Worm (Caenorhabditis elegans) whole organism, L4 larva: ENCODE results near the gene Y70C5A.3.
A peak's percentile ranks its signal among the peaks of the same experiment; 100 is the strongest.

Experiments
- F37D6.2 ChIP-seq: sonication (generic microtip); optimal IDR thresholded peaks from 2 replicates; lab custom pipeline; 2016; ENCODE audit warnings: mild to moderate bottlenecking, missing genetic modification characterization, missing compliant biosample characterization
- F44E2.7 ChIP-seq: fragments of 200-800 bp; sonication (Bioruptor generic); IDR thresholded peaks from 2 replicates; pipeline ENCODE4 v2.1.2; 2022; ENCODE audit warnings: missing genetic modification characterization, missing compliant biosample characterization
- T20F7.1 ChIP-seq: fragments of 200-800 bp; sonication (Bioruptor generic); optimal IDR thresholded peaks from 2 replicates; lab custom pipeline; 2018; ENCODE audit warnings: mild to moderate bottlenecking, missing genetic modification characterization, missing compliant biosample characterization
- T26A8.4 ChIP-seq: fragments of 200-800 bp; sonication (Bioruptor generic); IDR thresholded peaks from 2 replicates; pipeline ENCODE4 v1.3.6; 2022; ENCODE audit warnings: missing genetic modification characterization, missing compliant biosample characterization
- Y105C5A.15 ChIP-seq: fragments of 200-800 bp; sonication (Bioruptor generic); IDR thresholded peaks from 2 replicates; pipeline ENCODE4 v1.3.6; 2022; ENCODE audit warnings: missing genetic modification characterization, missing compliant biosample characterization
- ZK337.2 ChIP-seq: fragments of 200-800 bp; sonication (Bioruptor generic); IDR thresholded peaks from 2 replicates; pipeline ENCODE4 v1.3.6; 2022; ENCODE audit warnings: missing genetic modification reagents, missing genetic modification characterization, missing compliant biosample characterization
- aha-1 ChIP-seq: fragments of 150-350 bp; peaks from one replicate; lab custom pipeline; 2014; ENCODE audit warnings: missing biosample characterization, missing genetic modification characterization
- aly-2 ChIP-seq: sonication (generic microtip); optimal IDR thresholded peaks from 2 replicates; lab custom pipeline; 2018; ENCODE audit warnings: missing biosample characterization, missing genetic modification characterization
- ama-1 ChIP-seq: fragments of 150-350 bp; optimal IDR thresholded peaks from 2 replicates; lab custom pipeline; 2014; ENCODE audit warnings: inconsistent platforms, mixed read lengths
- arid-1 ChIP-seq: fragments of 200-800 bp; sonication (Bioruptor generic); conservative IDR thresholded peaks from 2 replicates; pipeline ENCODE4 v1.3.6; 2022; ENCODE audit warnings: missing genetic modification reagents, missing genetic modification characterization, missing compliant biosample characterization
- ceh-28 ChIP-seq: fragments of 150-350 bp; optimal IDR thresholded peaks from 2 replicates; lab custom pipeline; 2014; ENCODE audit warnings: missing biosample characterization, missing genetic modification reagents, missing genetic modification characterization
- ceh-32 ChIP-seq: sonication (generic microtip); optimal IDR thresholded peaks from 2 replicates; lab custom pipeline; 2016; ENCODE audit warnings: mild to moderate bottlenecking, missing genetic modification characterization, missing compliant biosample characterization; ENCODE audit not compliant: poor library complexity
- ceh-44 ChIP-seq: fragments of 200-800 bp; sonication (Bioruptor generic); IDR thresholded peaks from 2 replicates; pipeline ENCODE4 v1.3.6; 2022; ENCODE audit warnings: missing genetic modification reagents, missing genetic modification characterization, missing compliant biosample characterization
- ces-1 ChIP-seq: fragments of 150-350 bp; sonication (generic microtip); optimal IDR thresholded peaks from 4 replicates; lab custom pipeline; 2014; ENCODE audit warnings: missing biosample characterization, missing genetic modification reagents, missing genetic modification characterization
- daf-16 ChIP-seq, 3 experiments: sonication (generic microtip); optimal IDR thresholded peaks; 2 replicates each; lab custom pipeline; 2016 to 2017; ENCODE audit warnings: missing genetic modification characterization in 3 of 3, missing genetic modification reagents in 3 of 3, mild to moderate bottlenecking in 2 of 3, missing compliant biosample characterization in 2 of 3, missing biosample characterization in 1 of 3, moderate library complexity in 1 of 3
- daf-8 ChIP-seq: fragments of 200-800 bp; sonication (Bioruptor generic); IDR thresholded peaks from 2 replicates; pipeline ENCODE4 v1.3.6; 2022; ENCODE audit warnings: missing genetic modification characterization, missing compliant biosample characterization
- dmd-8 ChIP-seq: fragments of 200-800 bp; sonication (Bioruptor generic); IDR thresholded peaks from 2 replicates; pipeline ENCODE4 v1.3.6; 2022; ENCODE audit warnings: missing genetic modification characterization, missing compliant biosample characterization
- dve-1 ChIP-seq: sonication (generic microtip); optimal IDR thresholded peaks from 2 replicates; lab custom pipeline; 2017; ENCODE audit warnings: antibody characterized with exemption, mild to moderate bottlenecking, missing genetic modification characterization, missing compliant biosample characterization; ENCODE audit not compliant: insufficient read depth
- gei-8 ChIP-seq: fragments of 200-800 bp; sonication (Bioruptor generic); optimal IDR thresholded peaks from 2 replicates; lab custom pipeline; 2018; ENCODE audit warnings: mild to moderate bottlenecking, missing genetic modification characterization, missing compliant biosample characterization
- hif-1 ChIP-seq, 2 experiments: sonication (generic microtip); optimal IDR thresholded peaks; 2 replicates each; lab custom pipeline; 2016 to 2017; ENCODE audit warnings: missing compliant biosample characterization in 2 of 2, missing genetic modification characterization in 2 of 2, missing genetic modification reagents in 2 of 2, missing genotype in 2 of 2, mild to moderate bottlenecking in 1 of 2
- hlh-30 ChIP-seq: sonication (generic microtip); optimal IDR thresholded peaks from 2 replicates; lab custom pipeline; 2017; ENCODE audit warnings: antibody characterized with exemption, mild to moderate bottlenecking, missing genetic modification characterization, missing compliant biosample characterization; ENCODE audit not compliant: insufficient read depth
- lin-1 ChIP-seq: fragments of 200-800 bp; sonication (Bioruptor generic); IDR thresholded peaks from 2 replicates; pipeline ENCODE4 v1.3.6; 2022; ENCODE audit warnings: missing genetic modification reagents, missing genetic modification characterization, missing compliant biosample characterization
- lin-15B ChIP-seq: fragments of 150-350 bp; sonication (generic microtip); optimal IDR thresholded peaks from 3 replicates; lab custom pipeline; 2014; ENCODE audit warnings: missing biosample characterization, missing genetic modification characterization
- lin-38 ChIP-seq: fragments of 200-800 bp; sonication (Bioruptor generic); IDR thresholded peaks from 2 replicates; pipeline ENCODE4 v1.3.6; 2022; ENCODE audit warnings: missing genetic modification reagents, missing genetic modification characterization, missing compliant biosample characterization
- lir-3 ChIP-seq: sonication (generic microtip); optimal IDR thresholded peaks from 2 replicates; lab custom pipeline; 2016; ENCODE audit warnings: mild to moderate bottlenecking, missing genetic modification characterization, missing compliant biosample characterization
- mdt-29 ChIP-seq: fragments of 200-800 bp; sonication (Bioruptor generic); IDR thresholded peaks from 2 replicates; pipeline ENCODE4 v1.3.6; 2022; ENCODE audit warnings: missing genetic modification reagents, missing genetic modification characterization, missing compliant biosample characterization
- mep-1 ChIP-seq: fragments of 150-350 bp; sonication (generic microtip); optimal IDR thresholded peaks from 3 replicates; lab custom pipeline; 2014; ENCODE audit warnings: missing biosample characterization, missing genetic modification characterization
- mxl-2 ChIP-seq: fragments of 200-800 bp; sonication (Bioruptor generic); conservative IDR thresholded peaks from 2 replicates; pipeline ENCODE4 v1.3.6; 2022; ENCODE audit warnings: missing genetic modification reagents, missing genetic modification characterization, missing compliant biosample characterization
- nhr-102 ChIP-seq: sonication (generic microtip); optimal IDR thresholded peaks from 2 replicates; lab custom pipeline; 2016; ENCODE audit warnings: mild to moderate bottlenecking, missing genetic modification characterization, moderate library complexity, missing compliant biosample characterization
- nhr-237 ChIP-seq: sonication (generic microtip); optimal IDR thresholded peaks from 2 replicates; lab custom pipeline; 2017; ENCODE audit warnings: missing biosample characterization, missing genetic modification characterization
- nhr-28 ChIP-seq: fragments of 150-350 bp; optimal IDR thresholded peaks from 2 replicates; lab custom pipeline; 2014; ENCODE audit warnings: missing biosample characterization, missing genetic modification characterization
- nhr-77 ChIP-seq: fragments of 150-350 bp; optimal IDR thresholded peaks from 2 replicates; lab custom pipeline; 2014; ENCODE audit warnings: missing biosample characterization, missing genetic modification characterization
- pha-4 ChIP-seq, 2 experiments: fragments of 150-350 bp in 1 of 2; fragments of 200-800 bp in 1 of 2; sonication (Bioruptor generic) in 1 of 2; IDR thresholded peaks in 1 of 2; optimal IDR thresholded peaks in 1 of 2; 2 replicates each; pipeline versions ENCODE4 v1.3.6 to Lab custom; 2014 to 2022; ENCODE audit warnings: missing genetic modification characterization in 2 of 2, missing genetic modification reagents in 2 of 2, missing biosample characterization in 1 of 2, missing compliant biosample characterization in 1 of 2
- rbr-2 ChIP-seq: sonication (generic microtip); optimal IDR thresholded peaks from 2 replicates; lab custom pipeline; 2016; ENCODE audit warnings: missing genotype, missing genetic modification characterization, missing compliant biosample characterization
- sdz-12 ChIP-seq: fragments of 200-800 bp; sonication (Bioruptor generic); optimal IDR thresholded peaks from 2 replicates; lab custom pipeline; 2018; ENCODE audit warnings: mild to moderate bottlenecking, missing genetic modification characterization, missing compliant biosample characterization
- set-16 ChIP-seq: fragments of 200-800 bp; sonication (Bioruptor generic); IDR thresholded peaks from 2 replicates; pipeline ENCODE4 v1.3.6; 2022; ENCODE audit warnings: missing genetic modification reagents, missing genetic modification characterization, missing compliant biosample characterization
- skn-1 ChIP-seq: fragments of 150-350 bp; optimal IDR thresholded peaks from 2 replicates; lab custom pipeline; 2014; ENCODE audit warnings: missing biosample characterization, missing genetic modification characterization
- tra-1 ChIP-seq: fragments of 200-800 bp; sonication (Bioruptor generic); IDR thresholded peaks from 2 replicates; pipeline ENCODE4 v1.3.6; 2022; ENCODE audit warnings: missing genetic modification reagents, missing genetic modification characterization, missing compliant biosample characterization
- unc-39 ChIP-seq: sonication (generic microtip); optimal IDR thresholded peaks from 2 replicates; lab custom pipeline; 2017; ENCODE audit warnings: missing biosample characterization, missing genetic modification characterization
- unc-62 ChIP-seq, 3 experiments: fragments of 150-350 bp in 1 of 3; sonication (generic microtip); optimal IDR thresholded peaks in 2 of 3; peaks in 1 of 3; 1 replicate in 1 of 3; 2 replicates in 2 of 3; lab custom pipeline; 2014 to 2017; ENCODE audit warnings: missing biosample characterization in 3 of 3, missing genetic modification characterization in 3 of 3, missing genetic modification reagents in 3 of 3, missing genotype in 1 of 3
- vab-7 ChIP-seq: fragments of 200-800 bp; sonication (Bioruptor generic); IDR thresholded peaks from 2 replicates; pipeline ENCODE4 v1.3.6; 2022; ENCODE audit warnings: missing genetic modification reagents, missing genetic modification characterization, missing compliant biosample characterization

The Y70C5A.3 gene

DNA sequence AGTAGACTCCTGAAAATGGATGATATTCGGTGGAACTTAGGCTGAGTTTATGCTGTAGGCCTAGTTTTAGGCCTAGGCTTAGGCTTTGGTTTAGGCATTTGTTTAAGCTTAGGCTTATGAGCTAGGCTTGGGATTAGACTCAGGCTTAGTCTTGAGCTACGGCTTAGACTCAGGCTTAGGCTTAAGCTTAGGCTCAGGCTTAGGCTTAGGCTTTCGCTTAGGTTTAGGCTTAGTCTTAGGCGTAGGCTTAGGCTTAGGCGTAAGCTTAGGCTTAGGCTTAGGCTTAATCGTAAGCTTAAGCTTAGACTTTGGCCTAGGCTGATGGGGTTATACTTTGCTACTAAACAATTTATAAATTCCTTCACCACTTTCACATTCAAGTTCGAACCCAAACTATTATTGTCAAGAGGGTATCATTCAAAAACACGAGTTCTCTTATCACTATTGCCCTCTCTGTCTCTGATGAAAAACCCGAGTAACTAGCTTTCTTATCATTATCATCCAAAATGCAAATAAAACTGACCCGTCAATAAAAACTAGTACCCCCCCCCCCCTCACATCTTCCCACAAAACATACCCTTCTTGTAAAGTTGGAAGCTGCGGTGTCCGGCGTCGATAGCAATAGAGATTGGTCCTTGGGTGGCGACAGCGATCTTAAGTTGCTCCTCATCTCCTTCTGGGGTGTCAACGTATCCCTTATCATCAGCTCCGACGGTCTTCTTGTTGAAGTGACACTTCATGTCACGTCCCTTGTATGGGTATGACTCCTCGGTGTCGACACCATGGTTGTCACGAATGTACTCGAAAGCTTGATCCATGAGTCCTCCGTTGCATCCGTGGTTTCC, 27.6 kb downstream of the Y70C5A.3 start (continued):
- TF ChIP-seq ceh-44 (no peak), aly-2 (tag; lab: Kevin White, UChicago) (no peak), F44E2.7 (GFP tag; lab: Robert Waterston, UW) (no peak), ceh-32 (tag; lab: Kevin White, UChicago) (no peak), gei-8 (GFP tag; lab: Kevin White, UChicago) (no peak), unc-39 (tag; lab: Kevin White, UChicago) (no peak), unc-62 (GFP tag; optimal IDR thresholded peaks at IDR 0.05 in 1 of 2; lab: Kevin White, UChicago) (peak; percentile 2 to 84), unc-62 (tag; optimal IDR thresholded peaks at IDR 0.05; lab: Kevin White, UChicago) (no peak), dve-1 (tag; lab: Kevin White, UChicago) (peak; percentile 41), nhr-28 (tag; lab: Kevin White, UChicago) (peak; percentile 69), arid-1 (GFP tag; lab: Robert Waterston, UW) (no peak), lir-3 (tag; lab: Kevin White, UChicago) (no peak), nhr-102 (tag; lab: Kevin White, UChicago) (peak; percentile 15), daf-8 (GFP tag; lab: Robert Waterston, UW) (no peak), daf-16 (GFP tag; optimal IDR thresholded peaks at IDR 0.05; lab: Kevin White, UChicago) (no peak), daf-16 (tag; optimal IDR thresholded peaks at IDR 0.05; lab: Kevin White, UChicago) (peak; percentile 69), lin-15B (tag; lab: Kevin White, UChicago) (no peak), ceh-28 (tag; lab: Kevin White, UChicago) (no peak), hlh-30 (tag; lab: Kevin White, UChicago) (peak; percentile 43), ces-1 (GFP tag; lab: Kevin White, UChicago) (no peak), ZK337.2 (GFP tag; lab: Robert Waterston, UW) (no peak), sdz-12 (GFP tag; lab: Kevin White, UChicago) (no peak), F37D6.2 (tag; lab: Kevin White, UChicago) (no peak), T20F7.1 (GFP tag; lab: Kevin White, UChicago) (peak; percentile 32), nhr-237 (tag; lab: Kevin White, UChicago) (no peak), skn-1 (tag; lab: Kevin White, UChicago) (no peak), lin-1 (GFP tag; lab: Robert Waterston, UW) (peak; percentile 40; the same call in 1 of the 2 replicates), T26A8.4 (GFP tag; lab: Robert Waterston, UW) (peak; percentile 57; the same call in 1 of the 2 replicates), ama-1 (lab: Kevin White, UChicago) (no peak), set-16 (no peak), lin-38 (GFP tag; lab: Robert Waterston, UW) (0 out of 2 replicates have a peak, but pooled peaks have one; percentile 22), Y105C5A.15 (GFP tag; lab: Robert Waterston, UW) (0 out of 2 replicates have a peak, but pooled peaks have one; percentile 14), vab-7 (GFP tag; lab: Robert Waterston, UW) (no peak), nhr-77 (peak; percentile 37), mxl-2 (GFP tag; lab: Robert Waterston, UW) (no peak), pha-4 (GFP tag; IDR thresholded peaks at IDR 0.05; lab: Robert Waterston, UW) (peak; percentile 64; the same call in 1 of the 2 replicates), pha-4 (tag; optimal IDR thresholded peaks at IDR 0.05; lab: Kevin White, UChicago) (no peak), mdt-29 (GFP tag; lab: Robert Waterston, UW) (peak; percentile 10; the same call in 1 of the 2 replicates), dmd-8 (no peak), rbr-2 (no peak), mep-1 (tag; lab: Kevin White, UChicago) (no peak), tra-1 (GFP tag; lab: Robert Waterston, UW) (peak; percentile 52; the same call in 1 of the 2 replicates), aha-1 (no peak), hif-1 (tag; optimal IDR thresholded peaks at IDR 0.05; lab: Kevin White, UChicago) (no peak)
- TF ChIP-seq, all 104 proteins: peak for 21
